Worm (Caenorhabditis elegans) whole organism, L2 larva: ENCODE measurements around the gene rmd-1.

ENCODE experiments used
- C34F6.9 ChIP-seq: fragments of 150-350 bp; optimal IDR thresholded peaks from 2 replicates; lab custom pipeline; 2014; ENCODE audit warnings: missing biosample characterization, missing genetic modification characterization
- ama-1 ChIP-seq: fragments of 150-350 bp; optimal IDR thresholded peaks from 2 replicates; lab custom pipeline; 2018; ENCODE audit warnings: inconsistent platforms
- ceh-16 ChIP-seq: fragments of 150-350 bp; optimal IDR thresholded peaks from 2 replicates; lab custom pipeline; 2014; ENCODE audit warnings: missing biosample characterization, missing genetic modification characterization
- ceh-82 ChIP-seq: fragments of 150-350 bp; optimal IDR thresholded peaks from 2 replicates; lab custom pipeline; 2014; ENCODE audit warnings: missing biosample characterization, missing genetic modification characterization
- elt-1 ChIP-seq: fragments of 150-350 bp; optimal IDR thresholded peaks from 2 replicates; lab custom pipeline; 2014; ENCODE audit warnings: missing biosample characterization, missing genetic modification characterization
- mdl-1 ChIP-seq, 2 experiments: fragments of 150-350 bp in 1 of 2; sonication (generic microtip) in 1 of 2; optimal IDR thresholded peaks; 2 replicates each; lab custom pipeline; 2017; ENCODE audit warnings: missing biosample characterization in 2 of 2, missing genetic modification characterization in 2 of 2
- nhr-25 ChIP-seq: fragments of 150-350 bp; sonication (generic microtip); optimal IDR thresholded peaks from 3 replicates; lab custom pipeline; 2014; ENCODE audit warnings: missing biosample characterization, missing genetic modification characterization
- ztf-11 ChIP-seq: sonication (generic microtip); optimal IDR thresholded peaks from 2 replicates; lab custom pipeline; 2017; ENCODE audit warnings: missing biosample characterization, missing genetic modification characterization
- ztf-4 ChIP-seq: fragments of 150-350 bp; optimal IDR thresholded peaks from 2 replicates; lab custom pipeline; 2014; ENCODE audit warnings: missing biosample characterization, missing genetic modification characterization

DNA sequence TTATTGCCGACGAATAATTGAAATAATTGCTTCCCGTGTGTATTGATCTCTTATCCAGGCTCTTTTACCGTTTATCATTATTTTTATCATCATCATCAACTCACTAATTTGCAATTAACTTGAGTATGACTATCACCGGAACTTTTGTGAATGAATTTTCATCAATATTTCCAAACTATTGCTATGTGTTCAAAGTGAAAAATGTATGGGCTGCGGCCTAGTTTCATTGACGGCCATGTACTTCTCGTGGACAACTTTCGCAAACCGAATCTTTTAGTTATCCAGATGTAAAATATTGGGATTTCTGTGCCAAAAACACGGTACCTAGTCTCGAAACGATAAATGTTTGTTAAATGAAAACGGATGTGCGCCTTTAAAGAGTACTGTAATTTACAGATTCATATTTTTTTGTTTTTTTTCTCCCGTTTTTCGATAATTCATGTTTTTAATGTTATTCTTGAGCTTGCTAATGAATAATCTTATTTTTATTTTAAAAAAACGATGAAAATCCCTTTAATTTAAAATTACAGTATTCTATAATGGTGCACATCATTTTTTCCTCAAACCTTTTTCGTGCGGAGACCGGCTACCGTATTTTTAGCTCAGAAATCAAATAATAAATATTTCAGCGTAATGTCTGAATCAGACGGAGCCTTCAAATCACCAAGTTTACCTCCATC, 39.7 kb downstream of the rmd-1 start, which contains the start of gene ZK632.2:
- TF ChIP-seq ama-1 (lab: Kevin White, UChicago), result no peak
- TF ChIP-seq nhr-25 (tag; lab: Kevin White, UChicago), result no peak
- TF ChIP-seq ceh-82 (tag; lab: Kevin White, UChicago), result no peak
- no peak for TF ChIP-seq C34F6.9
- TF ChIP-seq mdl-1 (tag; optimal IDR thresholded peaks at IDR 0.05; lab: Kevin White, UChicago), result no peak
- TF ChIP-seq elt-1 (tag; lab: Kevin White, UChicago), result no peak
- no peak for TF ChIP-seq ceh-16 (tag; lab: Kevin White, UChicago)
- no peak for TF ChIP-seq ztf-4
- no peak for TF ChIP-seq ztf-11 (tag; lab: Kevin White, UChicago)
